Worm (Caenorhabditis elegans): ENCODE results near the gene W01A11.1.
A peak's percentile ranks its signal among the peaks of the same experiment; 100 is the strongest.

W01A11.1 gene

ce11 chrV:6464238-6464637 is 34.8 kb upstream of the W01A11.1 start:
- TF ChIP-seq unc-30 (tag; optimal IDR thresholded peaks at IDR 0.05) = no peak
- TF ChIP-seq tbx-2 (tag; optimal IDR thresholded peaks at IDR 0.05) = no peak
- TF ChIP-seq blmp-1 (tag; optimal IDR thresholded peaks at IDR 0.05) = peak; percentile 13
- TF ChIP-seq unc-62 (GFP tag; optimal IDR thresholded peaks at IDR 0.05) = no peak
- no peak for TF ChIP-seq C16A3.4 (tag; optimal IDR thresholded peaks at IDR 0.05)
- no peak for TF ChIP-seq snu-23 (GFP tag; optimal IDR thresholded peaks at IDR 0.05)

- no peak for TF ChIP-seq ztf-11 (tag; optimal IDR thresholded peaks at IDR 0.05)
- no peak for TF ChIP-seq hlh-4 (tag; optimal IDR thresholded peaks at IDR 0.05)
- no peak for TF ChIP-seq snpc-4 (tag; optimal IDR thresholded peaks at IDR 0.05)
- no peak for TF ChIP-seq mab-9 (GFP tag; IDR thresholded peaks at IDR 0.05)
- no peak for TF ChIP-seq nhr-47 (tag; optimal IDR thresholded peaks at IDR 0.05)
- no peak for TF ChIP-seq F16B12.6 (tag; optimal IDR thresholded peaks at IDR 0.05)
- no peak for TF ChIP-seq egl-13 (tag; optimal IDR thresholded peaks at IDR 0.05)
- TF ChIP-seq nhr-90 (tag; optimal IDR thresholded peaks at IDR 0.05; ENCODE audit: poor library complexity) = no peak
Observed at ce11 chrV:6464765-6465164, 34.3 kb upstream of the W01A11.1 start, which contains the start of gene unc-83. Gene unc-83 (plus strand): TSS chrV:6465065.

ce11 chrV:6467676-6468075 is 31.3 kb upstream of the W01A11.1 start:
- no peak for TF ChIP-seq mdl-1 (tag; optimal IDR thresholded peaks at IDR 0.05)
- TF ChIP-seq fkh-10 (GFP tag; optimal IDR thresholded peaks at IDR 0.05) = no peak
- TF ChIP-seq zag-1 (tag; optimal IDR thresholded peaks at IDR 0.05) = no peak
- TF ChIP-seq F16B12.6 (tag; optimal IDR thresholded peaks at IDR 0.05) = no peak
- TF ChIP-seq hlh-4 (tag; optimal IDR thresholded peaks at IDR 0.05) = no peak
- TF ChIP-seq tlp-1 (tag; optimal IDR thresholded peaks at IDR 0.05) = no peak
- no peak for TF ChIP-seq vab-15 (tag; optimal IDR thresholded peaks at IDR 0.05)
- TF ChIP-seq elt-2 (tag; optimal IDR thresholded peaks at IDR 0.05) = no peak
- no peak for TF ChIP-seq C34B4.2 (tag; optimal IDR thresholded peaks at IDR 0.05)
- TF ChIP-seq rnt-1 (tag; optimal IDR thresholded peaks at IDR 0.05) = peak; percentile 76
- no peak for TF ChIP-seq lin-13 (GFP tag; optimal IDR thresholded peaks at IDR 0.05)
- TF ChIP-seq snpc-4 (tag; optimal IDR thresholded peaks at IDR 0.05) = no peak
- peak; percentile 26 for TF ChIP-seq lin-39 (tag; optimal IDR thresholded peaks at IDR 0.05)
- peak; percentile 22 for TF ChIP-seq nhr-71 (tag; optimal IDR thresholded peaks at IDR 0.05)
- no peak for TF ChIP-seq aha-1 (tag; optimal IDR thresholded peaks at IDR 0.05)
- no peak for TF ChIP-seq tbx-2 (tag; optimal IDR thresholded peaks at IDR 0.05)
- peak in 1 of 2 experiments; percentile 12 for TF ChIP-seq lsy-2 (tag; optimal IDR thresholded peaks at IDR 0.05)
- TF ChIP-seq efl-3 (GFP tag; optimal IDR thresholded peaks at IDR 0.05) = no peak
- no peak for TF ChIP-seq sptf-1 (tag; optimal IDR thresholded peaks at IDR 0.05)
- TF ChIP-seq lin-14 (GFP tag; optimal IDR thresholded peaks at IDR 0.05) = peak; percentile 69
- peak; percentile 96 for TF ChIP-seq pag-3 (tag; optimal IDR thresholded peaks at IDR 0.05; ENCODE audit: borderline replicate concordance, insufficient read depth)

- TF ChIP-seq nhr-20 (tag; optimal IDR thresholded peaks at IDR 0.05) (no peak), fkh-8 (tag; optimal IDR thresholded peaks at IDR 0.05) (no peak), unc-62 (GFP tag; optimal IDR thresholded peaks at IDR 0.05) (no peak), sptf-1 (tag; optimal IDR thresholded peaks at IDR 0.05) (no peak), C04F5.9 (tag; optimal IDR thresholded peaks at IDR 0.05) (no peak), sox-4 (tag; optimal IDR thresholded peaks at IDR 0.05) (no peak), lin-14 (GFP tag; optimal IDR thresholded peaks at IDR 0.05) (no peak), isw-1 (GFP tag; IDR thresholded peaks at IDR 0.05) (no peak)
Observed at ce11 chrV:6471208-6471607, 27.8 kb upstream of the W01A11.1 start.

- TF ChIP-seq grh-1 (GFP tag; IDR thresholded peaks at IDR 0.05) (no peak), unc-62 (GFP tag; optimal IDR thresholded peaks at IDR 0.05) (no peak), nhr-85 (tag) (no peak), blmp-1 (tag; optimal IDR thresholded peaks at IDR 0.05) (peak; percentile 13), efl-1 (optimal IDR thresholded peaks at IDR 0.05) (peak in 1 of 2 experiments; percentile 0), efl-1 (GFP tag; optimal IDR thresholded peaks at IDR 0.05 in 1 of 2) (peak; percentile 23 to 83), dpl-1 (GFP tag; optimal IDR thresholded peaks at IDR 0.05) (peak in 1 of 3 experiments; percentile 14), ets-5 (GFP tag; IDR thresholded peaks at IDR 0.05) (no peak)
Observed at ce11 chrV:6476026-6476425, 23.0 kb upstream of the W01A11.1 start.
